Fruit fly (Drosophila melanogaster) whole organism, prepupa: ENCODE results near the gene pyd.
A peak's percentile ranks its signal among the peaks of the same experiment; 100 is the strongest.

Experiments used
- CG10631 ChIP-seq: fragments of 200-800 bp; sonication (Bioruptor generic); optimal IDR thresholded peaks from 2 replicates; lab custom pipeline; 2016; ENCODE audit warnings: missing biosample characterization, missing genetic modification characterization
- CG10669 ChIP-seq: fragments of 200-800 bp; sonication (Bioruptor generic); optimal IDR thresholded peaks from 3 replicates; lab custom pipeline; 2018; ENCODE audit warnings: missing biosample characterization, mild to moderate bottlenecking, missing genetic modification characterization, moderate library complexity
- CG11762 ChIP-seq: fragments of 200-800 bp; sonication (Bioruptor generic); optimal IDR thresholded peaks from 3 replicates; lab custom pipeline; 2016; ENCODE audit warnings: missing biosample characterization, missing genetic modification characterization; ENCODE audit not compliant: insufficient read depth
- CG15336 ChIP-seq: fragments of 200-800 bp; sonication (Bioruptor generic); IDR thresholded peaks from 2 replicates; pipeline ENCODE4 v1.3.6; 2022; ENCODE audit warnings: missing biosample characterization, missing genetic modification characterization
- CG1621 ChIP-seq: fragments of 200-800 bp; sonication (Bioruptor generic); optimal IDR thresholded peaks from 3 replicates; lab custom pipeline; 2018; ENCODE audit warnings: missing biosample characterization, mild to moderate bottlenecking, missing genetic modification characterization
- CG3032 ChIP-seq: fragments of 200-800 bp; optimal IDR thresholded peaks from 2 replicates; lab custom pipeline; 2019; ENCODE audit warnings: missing biosample characterization, mild to moderate bottlenecking, missing genetic modification characterization, moderate library complexity
- CG31627 ChIP-seq: fragments of 200-800 bp; sonication (Bioruptor generic); optimal IDR thresholded peaks from 3 replicates; lab custom pipeline; 2016; ENCODE audit warnings: missing biosample characterization, missing genetic modification characterization
- CG32006 ChIP-seq: fragments of 200-800 bp; sonication (Bioruptor generic); optimal IDR thresholded peaks from 3 replicates; lab custom pipeline; 2017; ENCODE audit warnings: missing biosample characterization, mild to moderate bottlenecking, missing genetic modification characterization
- CG6276 ChIP-seq: fragments of 200-800 bp; sonication (Bioruptor generic); optimal IDR thresholded peaks from 2 replicates; lab custom pipeline; 2017; ENCODE audit warnings: missing biosample characterization, mild to moderate bottlenecking, missing genetic modification characterization
- CG6854 ChIP-seq: fragments of 200-800 bp; sonication (Bioruptor generic); optimal IDR thresholded peaks from 2 replicates; lab custom pipeline; 2017; ENCODE audit warnings: missing biosample characterization, mild to moderate bottlenecking, missing genetic modification characterization
- CG7368 ChIP-seq: fragments of 200-800 bp; sonication (Bioruptor generic); optimal IDR thresholded peaks from 3 replicates; lab custom pipeline; 2016; ENCODE audit warnings: missing biosample characterization, missing genetic modification characterization
- Eip75B ChIP-seq: fragments of 200-800 bp; sonication (Bioruptor generic); optimal IDR thresholded peaks from 3 replicates; lab custom pipeline; 2016; ENCODE audit warnings: missing biosample characterization, missing genetic modification characterization
- Eip78C ChIP-seq: fragments of 200-800 bp; sonication (Bioruptor generic); peaks from one replicate; lab custom pipeline; 2016; ENCODE audit warnings: missing biosample characterization, missing genetic modification characterization
- Gug ChIP-seq: fragments of 200-800 bp; sonication (Bioruptor generic); IDR thresholded peaks from 2 replicates; pipeline ENCODE4 v1.3.6; 2022; ENCODE audit warnings: missing biosample characterization, missing genetic modification characterization
- Lpt ChIP-seq: fragments of 200-800 bp; sonication (Bioruptor generic); optimal IDR thresholded peaks from 3 replicates; lab custom pipeline; 2016; ENCODE audit warnings: missing biosample characterization, missing genetic modification characterization
- OdsH ChIP-seq: fragments of 200-800 bp; sonication (Bioruptor generic); optimal IDR thresholded peaks from 3 replicates; lab custom pipeline; 2016; ENCODE audit warnings: missing biosample characterization, missing genetic modification characterization
- Smox ChIP-seq: fragments of 200-800 bp; sonication (Bioruptor generic); optimal IDR thresholded peaks from 3 replicates; lab custom pipeline; 2016; ENCODE audit warnings: missing biosample characterization, missing genetic modification characterization
- Sox102F ChIP-seq: fragments of 200-800 bp; sonication (Bioruptor generic); optimal IDR thresholded peaks from 2 replicates; lab custom pipeline; 2016; ENCODE audit warnings: missing biosample characterization, mild to moderate bottlenecking, missing genetic modification characterization
- Sox14 ChIP-seq: fragments of 200-800 bp; sonication (Bioruptor generic); optimal IDR thresholded peaks from 3 replicates; lab custom pipeline; 2016; ENCODE audit warnings: missing biosample characterization, missing genetic modification characterization
- Sox15 ChIP-seq: fragments of 200-800 bp; sonication (Bioruptor generic); optimal IDR thresholded peaks from 3 replicates; lab custom pipeline; 2016; ENCODE audit warnings: missing biosample characterization, missing genetic modification characterization
- achi ChIP-seq: fragments of 200-800 bp; sonication (Bioruptor generic); optimal IDR thresholded peaks from 3 replicates; lab custom pipeline; 2016; ENCODE audit warnings: missing biosample characterization, missing genetic modification characterization
- acj6 ChIP-seq: fragments of 200-800 bp; sonication (Bioruptor generic); optimal IDR thresholded peaks from 3 replicates; lab custom pipeline; 2016; ENCODE audit warnings: missing biosample characterization, missing genetic modification characterization
- cyc ChIP-seq: fragments of 200-800 bp; sonication (Bioruptor generic); optimal IDR thresholded peaks from 3 replicates; lab custom pipeline; 2016; ENCODE audit warnings: missing biosample characterization, missing genetic modification characterization
- eg ChIP-seq: fragments of 200-800 bp; sonication (Bioruptor generic); IDR thresholded peaks from 3 replicates; pipeline ENCODE4 v1.3.6; 2022; ENCODE audit warnings: missing biosample characterization, missing genetic modification characterization
- esn ChIP-seq: fragments of 200-800 bp; sonication (Bioruptor generic); optimal IDR thresholded peaks from 2 replicates; lab custom pipeline; 2016; ENCODE audit warnings: missing biosample characterization, mild to moderate bottlenecking, missing genetic modification characterization, moderate library complexity
- fd59A ChIP-seq: fragments of 200-800 bp; sonication (Bioruptor generic); optimal IDR thresholded peaks from 2 replicates; lab custom pipeline; 2017; ENCODE audit warnings: missing biosample characterization, mild to moderate bottlenecking, missing genetic modification characterization, missing genetic modification reagents
- fd85E ChIP-seq: fragments of 200-800 bp; sonication (Bioruptor generic); optimal IDR thresholded peaks from 3 replicates; lab custom pipeline; 2016; ENCODE audit warnings: missing biosample characterization, missing genetic modification characterization
- lz ChIP-seq: fragments of 200-800 bp; sonication (Bioruptor generic); optimal IDR thresholded peaks from 3 replicates; lab custom pipeline; 2016; ENCODE audit warnings: missing biosample characterization, missing genetic modification characterization
- pdm3 ChIP-seq: fragments of 200-800 bp; sonication (Bioruptor generic); optimal IDR thresholded peaks from 3 replicates; lab custom pipeline; 2016; ENCODE audit warnings: missing biosample characterization, missing genetic modification characterization
- spab ChIP-seq: fragments of 200-800 bp; sonication (Bioruptor generic); optimal IDR thresholded peaks from 2 replicates; lab custom pipeline; 2017; ENCODE audit warnings: missing biosample characterization, mild to moderate bottlenecking, missing genetic modification characterization, missing genetic modification reagents
- svp ChIP-seq: fragments of 200-800 bp; sonication (Bioruptor generic); peaks from one replicate; lab custom pipeline; 2016; ENCODE audit warnings: missing biosample characterization, missing genetic modification characterization
- topi ChIP-seq: fragments of 200-800 bp; sonication (Bioruptor generic); optimal IDR thresholded peaks from 3 replicates; lab custom pipeline; 2016; ENCODE audit warnings: missing biosample characterization, missing genetic modification characterization
- vri ChIP-seq: fragments of 200-800 bp; sonication (Bioruptor generic); optimal IDR thresholded peaks from 3 replicates; lab custom pipeline; 2016; ENCODE audit warnings: missing biosample characterization, mild to moderate bottlenecking, missing genetic modification characterization

Gene pyd

dm6 chr3R:8801126-8801762 lies 130.5 kb downstream of the pyd start, which contains the start of the genes Pif1A, Pif1B and CCT7 (continued):
- TF ChIP-seq cyc (GFP tag; lab: Kevin White, UChicago), result no peak
- TF ChIP-seq CG3032 (tag; lab: Kevin White, UChicago), result no peak
- TF ChIP-seq Sox14 (GFP tag; lab: Kevin White, UChicago), result peak; percentile 31
- no peak for TF ChIP-seq CG6276
- no peak for TF ChIP-seq CG32006 (GFP tag; lab: Kevin White, UChicago)
- peak; percentile 1 for TF ChIP-seq lz (GFP tag; lab: Kevin White, UChicago)
- no peak for TF ChIP-seq Sox102F
- TF ChIP-seq Eip75B (GFP tag; lab: Kevin White, UChicago), result no peak
- TF ChIP-seq eg (GFP tag; lab: Robert Waterston, UW), result no peak
- no peak for TF ChIP-seq pdm3
- no peak for TF ChIP-seq CG11762 (GFP tag; lab: Kevin White, UChicago)
- TF ChIP-seq, all 60 proteins: peak for 12

dm6 chr3R:8799866-8800265 lies 131.8 kb downstream of the pyd start:
- TF ChIP-seq pdm3 (no peak), Lpt (GFP tag; lab: Kevin White, UChicago) (no peak), Smox (GFP tag; lab: Kevin White, UChicago) (no peak), Eip78C (GFP tag; lab: Kevin White, UChicago) (peak; percentile 57), Sox14 (GFP tag; lab: Kevin White, UChicago) (no peak), svp (GFP tag; lab: Kevin White, UChicago) (peak; percentile 95), CG1621 (tag; lab: Kevin White, UChicago) (no peak), Eip75B (GFP tag; lab: Kevin White, UChicago) (no peak), CG10669 (GFP tag; lab: Kevin White, UChicago) (no peak), Sox15 (GFP tag; lab: Kevin White, UChicago) (no peak), CG15336 (GFP tag; lab: Robert Waterston, UW) (no peak), CG6854 (no peak), CG32006 (GFP tag; lab: Kevin White, UChicago) (no peak)

- TF ChIP-seq esn (GFP tag; lab: Kevin White, UChicago) (no peak), achi (GFP tag; lab: Kevin White, UChicago) (no peak), topi (no peak), CG7368 (GFP tag; lab: Kevin White, UChicago) (no peak), Smox (GFP tag; lab: Kevin White, UChicago) (no peak), Sox102F (no peak), Sox14 (GFP tag; lab: Kevin White, UChicago) (no peak), CG10669 (GFP tag; lab: Kevin White, UChicago) (no peak), CG6276 (no peak), Gug (GFP tag; lab: Robert Waterston, UW) (no peak), spab (no peak)
These were observed 133.4 kb downstream of the pyd start for dm6 chr3R:8798332-8798731.

- TF ChIP-seq topi (no peak), fd85E (GFP tag; lab: Kevin White, UChicago) (no peak), achi (GFP tag; lab: Kevin White, UChicago) (no peak), eg (GFP tag; lab: Robert Waterston, UW) (no peak), vri (no peak), OdsH (GFP tag; lab: Kevin White, UChicago) (no peak), acj6 (GFP tag; lab: Kevin White, UChicago) (no peak), CG6854 (no peak), Eip78C (GFP tag; lab: Kevin White, UChicago) (no peak), CG7368 (GFP tag; lab: Kevin White, UChicago) (no peak), CG31627 (GFP tag; lab: Kevin White, UChicago) (no peak), CG3032 (tag; lab: Kevin White, UChicago) (no peak), CG10631 (GFP tag; lab: Kevin White, UChicago) (no peak), CG10669 (GFP tag; lab: Kevin White, UChicago) (no peak), fd59A (no peak), Eip75B (GFP tag; lab: Kevin White, UChicago) (no peak), CG1621 (tag; lab: Kevin White, UChicago) (no peak)
- TF ChIP-seq, all 60 proteins: peak for 0
These were observed 137.3 kb downstream of the pyd start, which contains the start of gene Ir85a for dm6 chr3R:8794384-8794783. TSS of gene Ir85a (plus strand) at chr3R:8794684.
